Fruit fly (Drosophila melanogaster) whole organism, embryonic: ENCODE data around the gene CG42591.

ENCODE experiments used
- Bdp1 ChIP-seq: fragments of 200-800 bp; sonication (Bioruptor generic); optimal IDR thresholded peaks from 3 replicates; lab custom pipeline; 2016; ENCODE audit warnings: missing biosample characterization, missing genetic modification characterization
- CG10147 ChIP-seq: fragments of 200-800 bp; sonication (Bioruptor generic); optimal IDR thresholded peaks from 2 replicates; lab custom pipeline; 2019; ENCODE audit warnings: missing biosample characterization, mild to moderate bottlenecking, missing genetic modification characterization, moderate library complexity
- CG11504 ChIP-seq: fragments of 200-800 bp; sonication (Bioruptor generic); optimal IDR thresholded peaks from 3 replicates; lab custom pipeline; 2019; ENCODE audit warnings: missing biosample characterization, mild to moderate bottlenecking, missing genetic modification characterization, moderate library complexity
- CG12236 ChIP-seq: fragments of 200-800 bp; sonication (Bioruptor generic); optimal IDR thresholded peaks from 2 replicates; lab custom pipeline; 2016; ENCODE audit warnings: missing biosample characterization, missing genetic modification characterization
- CG14667 ChIP-seq: fragments of 200-800 bp; sonication (Bioruptor generic); IDR thresholded peaks from 2 replicates; pipeline ENCODE4 v1.3.6; 2022; ENCODE audit warnings: missing biosample characterization, missing genetic modification characterization
- CG15073 ChIP-seq: fragments of 200-800 bp; sonication (Bioruptor generic); optimal IDR thresholded peaks from 2 replicates; lab custom pipeline; 2016; ENCODE audit warnings: missing biosample characterization, missing genetic modification characterization
- CG1602 ChIP-seq: fragments of 200-800 bp; sonication (Bioruptor generic); optimal IDR thresholded peaks from 3 replicates; lab custom pipeline; 2016; ENCODE audit warnings: missing biosample characterization, missing genetic modification characterization
- CG1603 ChIP-seq: fragments of 200-800 bp; sonication (Bioruptor generic); optimal IDR thresholded peaks from 2 replicates; lab custom pipeline; 2019; ENCODE audit warnings: missing biosample characterization, mild to moderate bottlenecking, missing genetic modification characterization, moderate library complexity
- CG16815 ChIP-seq: fragments of 200-800 bp; sonication (Bioruptor generic); optimal IDR thresholded peaks from 3 replicates; lab custom pipeline; 2017; ENCODE audit warnings: missing biosample characterization, mild to moderate bottlenecking, missing genetic modification characterization
- CG18764 ChIP-seq: fragments of 200-800 bp; sonication (Bioruptor generic); optimal IDR thresholded peaks from 3 replicates; lab custom pipeline; 2016; ENCODE audit warnings: missing biosample characterization, missing genetic modification characterization
- CG2712 ChIP-seq: fragments of 200-800 bp; optimal IDR thresholded peaks from 3 replicates; lab custom pipeline; 2019; ENCODE audit warnings: missing biosample characterization, mild to moderate bottlenecking, missing genetic modification characterization, moderate library complexity
- CG31224 ChIP-seq: fragments of 200-800 bp; sonication (Bioruptor generic); IDR thresholded peaks from 2 replicates; pipeline ENCODE4 v1.3.6; 2022; ENCODE audit warnings: missing biosample characterization, missing genetic modification characterization
- CG3163 ChIP-seq: fragments of 200-800 bp; sonication (Bioruptor generic); optimal IDR thresholded peaks from 3 replicates; lab custom pipeline; 2016; ENCODE audit warnings: missing biosample characterization, missing genetic modification characterization
- CG34422 ChIP-seq: fragments of 200-800 bp; sonication (Bioruptor generic); IDR thresholded peaks from 3 replicates; pipeline ENCODE4 v1.3.6; 2022; ENCODE audit warnings: missing biosample characterization, missing genetic modification characterization
- CG3726 ChIP-seq: fragments of 200-800 bp; sonication (Bioruptor generic); IDR thresholded peaks from 3 replicates; pipeline ENCODE4, ENCODE4 v1.3.6; 2022; ENCODE audit warnings: missing biosample characterization, missing genetic modification characterization
- CG6175 ChIP-seq: fragments of 200-800 bp; sonication (Bioruptor generic); IDR thresholded peaks from 3 replicates; pipeline ENCODE4 v1.3.6; 2022; ENCODE audit warnings: missing biosample characterization, missing genetic modification characterization
- CG6813 ChIP-seq: fragments of 200-800 bp; sonication (Bioruptor generic); optimal IDR thresholded peaks from 2 replicates; lab custom pipeline; 2017; ENCODE audit warnings: missing biosample characterization, missing genetic modification characterization, mild to moderate bottlenecking, moderate library complexity, missing genetic modification reagents
- CG7357 ChIP-seq: fragments of 200-800 bp; sonication (Bioruptor generic); IDR thresholded peaks from 3 replicates; pipeline ENCODE4 v1.3.6; 2022; ENCODE audit warnings: missing biosample characterization, missing genetic modification characterization
- CG7963 ChIP-seq: fragments of 200-800 bp; sonication (Bioruptor generic); IDR thresholded peaks from 3 replicates; pipeline ENCODE4 v1.3.6; 2022; ENCODE audit warnings: missing biosample characterization, missing genetic modification characterization; ENCODE audit not compliant: partially characterized antibody
- CG8359 ChIP-seq: fragments of 200-800 bp; sonication (Bioruptor generic); optimal IDR thresholded peaks from 2 replicates; lab custom pipeline; 2017; ENCODE audit warnings: missing biosample characterization, mild to moderate bottlenecking, missing genetic modification characterization, borderline replicate concordance
- CG9215 ChIP-seq: fragments of 200-800 bp; sonication (Bioruptor generic); IDR thresholded peaks from 2 replicates; pipeline ENCODE4 v1.3.6; 2022; ENCODE audit warnings: missing biosample characterization, missing genetic modification characterization
- Drgx ChIP-seq: fragments of 200-800 bp; sonication (Bioruptor generic); IDR thresholded peaks from 2 replicates; pipeline ENCODE4 v1.3.6; 2022; ENCODE audit warnings: missing biosample characterization, missing genetic modification characterization
- GATAe ChIP-seq: fragments of 200-800 bp; sonication (Bioruptor generic); conservative IDR thresholded peaks from 2 replicates; pipeline ENCODE4 v1.3.6; 2022; ENCODE audit warnings: missing biosample characterization, missing genetic modification characterization
- Gsc ChIP-seq: fragments of 200-800 bp; sonication (Bioruptor generic); IDR thresholded peaks from 2 replicates; pipeline ENCODE4 v1.3.6; 2022; ENCODE audit warnings: missing biosample characterization, missing genetic modification characterization
- Gug ChIP-seq: fragments of 200-800 bp; sonication (Bioruptor generic); IDR thresholded peaks from 4 replicates; pipeline ENCODE4 v1.3.6; 2022; ENCODE audit warnings: missing biosample characterization, missing genetic modification characterization
- Hey ChIP-seq: fragments of 200-800 bp; sonication (Bioruptor generic); optimal IDR thresholded peaks from 3 replicates; lab custom pipeline; 2018; ENCODE audit warnings: missing biosample characterization, mild to moderate bottlenecking, missing genetic modification characterization
- Jarid2 ChIP-seq: fragments of 200-800 bp; sonication (Bioruptor generic); optimal IDR thresholded peaks from 3 replicates; lab custom pipeline; 2017; ENCODE audit warnings: mild to moderate bottlenecking, missing biosample characterization, missing genetic modification reagents, missing genetic modification characterization
- Meics ChIP-seq: fragments of 200-800 bp; sonication (Bioruptor generic); optimal IDR thresholded peaks from 2 replicates; lab custom pipeline; 2017; ENCODE audit warnings: missing biosample characterization, mild to moderate bottlenecking, missing genetic modification characterization
- Mrtf ChIP-seq: fragments of 200-800 bp; sonication (Bioruptor generic); IDR thresholded peaks from 3 replicates; pipeline ENCODE4 v1.3.6; 2022; ENCODE audit warnings: missing biosample characterization, missing genetic modification characterization
- Scr ChIP-seq: fragments of 200-800 bp; sonication (Bioruptor generic); IDR thresholded peaks from 2 replicates; pipeline ENCODE4 v1.3.6; 2022; ENCODE audit warnings: missing biosample characterization, missing genetic modification characterization; ENCODE audit not compliant: partially characterized antibody
- abd-A ChIP-seq: fragments of 200-800 bp; sonication (Bioruptor generic); optimal IDR thresholded peaks from 3 replicates; lab custom pipeline; 2019; ENCODE audit warnings: missing biosample characterization, mild to moderate bottlenecking, missing genetic modification characterization, moderate library complexity
- bbx ChIP-seq: fragments of 200-800 bp; sonication (Bioruptor generic); IDR thresholded peaks from 2 replicates; pipeline ENCODE4 v1.3.6; 2022; ENCODE audit warnings: missing biosample characterization, missing genetic modification characterization; ENCODE audit not compliant: partially characterized antibody
- disco-r ChIP-seq: fragments of 200-800 bp; sonication (Bioruptor generic); optimal IDR thresholded peaks from 2 replicates; lab custom pipeline; 2016; ENCODE audit warnings: missing biosample characterization, missing genetic modification characterization
- dpn ChIP-seq, 2 experiments: fragments of 200-800 bp; sonication (Bioruptor generic); optimal IDR thresholded peaks; 3 replicates each; lab custom pipeline; 2016; ENCODE audit warnings: missing biosample characterization in 2 of 2, missing genetic modification characterization in 2 of 2
- dysf ChIP-seq: fragments of 200-800 bp; sonication (Bioruptor generic); IDR thresholded peaks from 3 replicates; pipeline ENCODE4 v1.3.6; 2022; ENCODE audit warnings: missing biosample characterization, missing genetic modification characterization
- emc ChIP-seq: fragments of 200-800 bp; sonication (Bioruptor generic); optimal IDR thresholded peaks from 2 replicates; lab custom pipeline; 2016; ENCODE audit warnings: missing biosample characterization, missing genetic modification characterization
- gt ChIP-seq: fragments of 200-800 bp; sonication (Bioruptor generic); IDR thresholded peaks from 2 replicates; pipeline ENCODE4 v1.3.6; 2022; ENCODE audit warnings: missing biosample characterization, missing genetic modification characterization
- hkb ChIP-seq, 2 experiments: fragments of 200-800 bp in 1 of 2; fragments of >200 bp in 1 of 2; sonication (Bioruptor generic) in 1 of 2; IDR thresholded peaks in 1 of 2; optimal IDR thresholded peaks in 1 of 2; 2 replicates each; pipeline versions ENCODE4 v1.3.6 to Lab custom; 2017 to 2022; ENCODE audit warnings: missing biosample characterization in 1 of 2, missing genetic modification characterization in 1 of 2
- jing ChIP-seq: fragments of 200-800 bp; sonication (Bioruptor generic); optimal IDR thresholded peaks from 2 replicates; lab custom pipeline; 2018; ENCODE audit warnings: missing biosample characterization, mild to moderate bottlenecking, missing genetic modification characterization
- kah ChIP-seq: fragments of 200-800 bp; sonication (Bioruptor generic); optimal IDR thresholded peaks from 2 replicates; lab custom pipeline; 2018; ENCODE audit warnings: missing biosample characterization, mild to moderate bottlenecking, missing genetic modification characterization
- lilli ChIP-seq: fragments of 200-800 bp; sonication (Bioruptor generic); optimal IDR thresholded peaks from 3 replicates; lab custom pipeline; 2016; ENCODE audit warnings: missing biosample characterization, missing genetic modification characterization
- pho ChIP-seq: fragments of 200-800 bp; sonication (Bioruptor generic); optimal IDR thresholded peaks from 2 replicates; lab custom pipeline; 2016; ENCODE audit warnings: missing biosample characterization, missing genetic modification characterization
- prd ChIP-seq, 3 experiments: fragments of >200 bp in 2 of 3; fragments of 200-800 bp in 1 of 3; sonication (Bioruptor generic) in 1 of 3; optimal IDR thresholded peaks in 2 of 3; IDR thresholded peaks in 1 of 3; 2 replicates in 2 of 3; 3 replicates in 1 of 3; pipeline versions ENCODE4 v1.3.6 to Lab custom; 2017 to 2022; ENCODE audit warnings: missing biosample characterization in 1 of 3, missing genetic modification characterization in 1 of 3
- run ChIP-seq: fragments of 200-800 bp; sonication (Bioruptor generic); optimal IDR thresholded peaks from 3 replicates; lab custom pipeline; 2018; ENCODE audit warnings: missing biosample characterization, mild to moderate bottlenecking, missing genetic modification characterization
- salm ChIP-seq: fragments of 200-800 bp; sonication (Bioruptor generic); optimal IDR thresholded peaks from 2 replicates; lab custom pipeline; 2018; ENCODE audit warnings: missing biosample characterization, mild to moderate bottlenecking, missing genetic modification characterization
- shn ChIP-seq: fragments of 200-800 bp; sonication (Bioruptor generic); optimal IDR thresholded peaks from 3 replicates; lab custom pipeline; 2016; ENCODE audit warnings: missing biosample characterization, missing genetic modification characterization
- slp2 ChIP-seq: fragments of 200-800 bp; sonication (Bioruptor generic); optimal IDR thresholded peaks from 2 replicates; lab custom pipeline; 2016; ENCODE audit warnings: missing biosample characterization, missing genetic modification characterization
- sna ChIP-seq: fragments of 200-800 bp; sonication (Bioruptor generic); IDR thresholded peaks from 2 replicates; pipeline ENCODE4 v1.3.6; 2022; ENCODE audit warnings: missing biosample characterization, missing genetic modification characterization; ENCODE audit not compliant: partially characterized antibody
- ssp ChIP-seq: fragments of 200-800 bp; sonication (Bioruptor generic); IDR thresholded peaks from 2 replicates; pipeline ENCODE4 v1.3.6; 2022; ENCODE audit warnings: missing biosample characterization, missing genetic modification characterization
- unpg ChIP-seq: fragments of 200-800 bp; sonication (Bioruptor generic); optimal IDR thresholded peaks from 3 replicates; lab custom pipeline; 2018; ENCODE audit warnings: missing biosample characterization, mild to moderate bottlenecking, missing genetic modification characterization, moderate library complexity
- zf30C ChIP-seq: fragments of 200-800 bp; sonication (Bioruptor generic); optimal IDR thresholded peaks from 3 replicates; lab custom pipeline; 2018; ENCODE audit warnings: missing biosample characterization, mild to moderate bottlenecking, missing genetic modification characterization

Gene CG42591

dm6 chr3L:8093553-8093952 is 23.8 kb upstream of the CG42591 start (continued):
- no peak for TF ChIP-seq slp2 (GFP tag; lab: Kevin White, UChicago)
- TF ChIP-seq disco-r (GFP tag; lab: Kevin White, UChicago): no peak
- TF ChIP-seq CG11504 (tag; lab: Kevin White, UChicago): no peak
- TF ChIP-seq Gsc: no peak
- TF ChIP-seq Meics (GFP tag; lab: Kevin White, UChicago): peak; percentile 22
- TF ChIP-seq unpg: peak; percentile 11
- TF ChIP-seq CG3163: no peak
- TF ChIP-seq CG7357 (GFP tag; lab: Robert Waterston, UW): no peak
- TF ChIP-seq CG6813 (GFP tag; lab: Kevin White, UChicago): peak; percentile 53
- TF ChIP-seq pho: no peak
- peak; percentile 20; the same call in 1 of the 3 replicates for TF ChIP-seq dysf
- TF ChIP-seq Jarid2 (GFP tag; lab: Kevin White, UChicago): peak; percentile 21
- no peak for TF ChIP-seq CG7963 (GFP tag; lab: Robert Waterston, UW)
- no peak for TF ChIP-seq bbx (GFP tag; lab: Robert Waterston, UW)
- TF ChIP-seq Hey (tag; lab: Kevin White, UChicago): peak; percentile 47
- TF ChIP-seq hkb (optimal IDR thresholded peaks at IDR 0.05; lab: Kevin White, UChicago): no peak
- TF ChIP-seq hkb (GFP tag; IDR thresholded peaks at IDR 0.05; lab: Robert Waterston, UW): no peak
- no peak for TF ChIP-seq kah (GFP tag; lab: Kevin White, UChicago)
- no peak for TF ChIP-seq sna (GFP tag; lab: Robert Waterston, UW)
- TF ChIP-seq CG1602 (GFP tag; lab: Kevin White, UChicago): no peak
- TF ChIP-seq CG9215 (GFP tag; lab: Robert Waterston, UW): no peak
- no peak for TF ChIP-seq Mrtf (GFP tag; lab: Robert Waterston, UW)
- TF ChIP-seq zf30C (GFP tag; lab: Kevin White, UChicago): no peak
- peak; percentile 61; the same call in 1 of the 2 replicates for TF ChIP-seq GATAe
- TF ChIP-seq CG2712 (tag; lab: Kevin White, UChicago): no peak
- peak; percentile 42 for TF ChIP-seq CG10147 (GFP tag; lab: Kevin White, UChicago)
- TF ChIP-seq CG3726 (GFP tag; lab: Robert Waterston, UW): no peak
- TF ChIP-seq dpn (GFP tag; optimal IDR thresholded peaks at IDR 0.05; lab: Kevin White, UChicago): no peak
- no peak for TF ChIP-seq shn (GFP tag; lab: Kevin White, UChicago)
- no peak for TF ChIP-seq CG14667 (GFP tag; lab: Robert Waterston, UW)
- TF ChIP-seq CG8359: no peak
- TF ChIP-seq CG34422 (GFP tag; lab: Robert Waterston, UW): no peak
- no peak for TF ChIP-seq Drgx
- TF ChIP-seq CG6175 (GFP tag; lab: Robert Waterston, UW): no peak
- TF ChIP-seq Gug (GFP tag; lab: Robert Waterston, UW): no peak
- TF ChIP-seq jing: no peak
- TF ChIP-seq CG15073: no peak
- peak; percentile 17 for TF ChIP-seq CG1603 (tag; lab: Kevin White, UChicago)
- no peak for TF ChIP-seq run (tag; lab: Kevin White, UChicago)
- peak; percentile 1 for TF ChIP-seq salm (tag; lab: Kevin White, UChicago)
- TF ChIP-seq CG16815 (GFP tag; lab: Kevin White, UChicago): no peak
- TF ChIP-seq abd-A (tag; lab: Kevin White, UChicago): peak; percentile 80
- TF ChIP-seq gt (GFP tag; lab: Robert Waterston, UW): no peak
- no peak for TF ChIP-seq Bdp1 (GFP tag; lab: Kevin White, UChicago)
- no peak for TF ChIP-seq Scr (GFP tag; lab: Robert Waterston, UW)
- TF ChIP-seq CG18764 (GFP tag; lab: Kevin White, UChicago): no peak
- no peak for TF ChIP-seq emc (GFP tag; lab: Kevin White, UChicago)
- no peak for TF ChIP-seq prd (optimal IDR thresholded peaks at IDR 0.05; lab: Kevin White, UChicago)
- TF ChIP-seq prd (GFP tag; IDR thresholded peaks at IDR 0.05; lab: Robert Waterston, UW): no peak
- no peak for TF ChIP-seq CG31224 (GFP tag; lab: Robert Waterston, UW)
- TF ChIP-seq ssp (GFP tag; lab: Robert Waterston, UW): no peak
- TF ChIP-seq CG12236 (GFP tag; lab: Kevin White, UChicago): no peak
- TF ChIP-seq lilli (GFP tag; lab: Kevin White, UChicago): no peak
